Fruit fly (Drosophila melanogaster) whole organism, embryonic: ENCODE results near the gene Gr64d.

Experiments
- Blimp-1 ChIP-seq: fragments of 200-800 bp; sonication (Bioruptor generic); optimal IDR thresholded peaks from 3 replicates; lab custom pipeline; 2018; ENCODE audit warnings: missing biosample characterization, missing genetic modification characterization, mild to moderate bottlenecking, moderate library complexity, missing genetic modification reagents
- CG10267 ChIP-seq: fragments of 200-800 bp; sonication (Bioruptor generic); optimal IDR thresholded peaks from 2 replicates; lab custom pipeline; 2018; ENCODE audit warnings: missing biosample characterization, mild to moderate bottlenecking, missing genetic modification characterization, moderate library complexity
- CG10979 ChIP-seq: fragments of 200-800 bp; sonication (Bioruptor generic); optimal IDR thresholded peaks from 2 replicates; lab custom pipeline; 2018; ENCODE audit warnings: missing biosample characterization, mild to moderate bottlenecking, missing genetic modification characterization, moderate library complexity
- CG11456 ChIP-seq: fragments of 200-800 bp; sonication (Bioruptor generic); IDR thresholded peaks from 3 replicates; pipeline ENCODE4 v1.3.6; 2022; ENCODE audit warnings: missing biosample characterization, missing genetic modification characterization
- CG11504 ChIP-seq: fragments of 200-800 bp; sonication (Bioruptor generic); optimal IDR thresholded peaks from 3 replicates; lab custom pipeline; 2019; ENCODE audit warnings: missing biosample characterization, mild to moderate bottlenecking, missing genetic modification characterization, moderate library complexity
- CG12071 ChIP-seq: fragments of 200-800 bp; sonication (Bioruptor generic); optimal IDR thresholded peaks from 3 replicates; lab custom pipeline; 2018; ENCODE audit warnings: missing biosample characterization, mild to moderate bottlenecking, missing genetic modification characterization
- CG12391 ChIP-seq: fragments of 200-800 bp; sonication (Bioruptor generic); optimal IDR thresholded peaks from 3 replicates; lab custom pipeline; 2018; ENCODE audit warnings: missing biosample characterization, mild to moderate bottlenecking, missing genetic modification characterization, moderate library complexity
- CG14710 ChIP-seq: fragments of 200-800 bp; sonication (Bioruptor generic); optimal IDR thresholded peaks from 3 replicates; lab custom pipeline; 2019; ENCODE audit warnings: missing biosample characterization, mild to moderate bottlenecking, missing genetic modification characterization, moderate library complexity
- CG18262 ChIP-seq: fragments of 200-800 bp; optimal IDR thresholded peaks from 3 replicates; lab custom pipeline; 2019; ENCODE audit warnings: missing biosample characterization, mild to moderate bottlenecking, missing genetic modification characterization, moderate library complexity
- CG2678 ChIP-seq: fragments of 200-800 bp; sonication (Bioruptor generic); optimal IDR thresholded peaks from 3 replicates; lab custom pipeline; 2019; ENCODE audit warnings: missing biosample characterization, mild to moderate bottlenecking, missing genetic modification characterization, moderate library complexity
- CG2712 ChIP-seq: fragments of 200-800 bp; optimal IDR thresholded peaks from 3 replicates; lab custom pipeline; 2019; ENCODE audit warnings: missing biosample characterization, mild to moderate bottlenecking, missing genetic modification characterization, moderate library complexity
- CG4820 ChIP-seq: fragments of 200-800 bp; sonication (Bioruptor generic); optimal IDR thresholded peaks from 3 replicates; lab custom pipeline; 2016; ENCODE audit warnings: missing biosample characterization, missing genetic modification characterization
- CG7839 ChIP-seq: fragments of 200-800 bp; sonication (Bioruptor generic); optimal IDR thresholded peaks from 3 replicates; lab custom pipeline; 2018; ENCODE audit warnings: missing biosample characterization, mild to moderate bottlenecking, missing genetic modification characterization, moderate library complexity
- CG8388 ChIP-seq: fragments of 200-800 bp; sonication (Bioruptor generic); optimal IDR thresholded peaks from 2 replicates; lab custom pipeline; 2019; ENCODE audit warnings: missing biosample characterization, mild to moderate bottlenecking, missing genetic modification characterization, moderate library complexity
- CG8765 ChIP-seq: fragments of 200-800 bp; sonication (Bioruptor generic); IDR thresholded peaks from 2 replicates; pipeline ENCODE4 v1.3.6; 2022; ENCODE audit warnings: missing biosample characterization, missing genetic modification characterization
- D ChIP-seq, 2 experiments: fragments of 200-800 bp in 1 of 2; fragments of >200 bp in 1 of 2; sonication (Bioruptor generic) in 1 of 2; optimal IDR thresholded peaks; 2 replicates in 1 of 2; 3 replicates in 1 of 2; lab custom pipeline; 2017; ENCODE audit warnings: mild to moderate bottlenecking in 1 of 2, missing biosample characterization in 1 of 2, missing genetic modification characterization in 1 of 2, missing genetic modification reagents in 1 of 2
- D19A ChIP-seq: fragments of 200-800 bp; optimal IDR thresholded peaks from 3 replicates; lab custom pipeline; 2019; ENCODE audit warnings: missing biosample characterization, mild to moderate bottlenecking, missing genetic modification characterization, moderate library complexity
- D19B ChIP-seq: fragments of 200-800 bp; sonication (Bioruptor generic); optimal IDR thresholded peaks from 2 replicates; lab custom pipeline; 2017; ENCODE audit warnings: missing biosample characterization, mild to moderate bottlenecking, missing genetic modification characterization
- E2f2 ChIP-seq: fragments of 200-800 bp; sonication (Bioruptor generic); IDR thresholded peaks from 2 replicates; pipeline ENCODE4 v1.3.6; 2022; ENCODE audit warnings: missing biosample characterization, missing genetic modification characterization
- H15 ChIP-seq: fragments of 200-800 bp; sonication (Bioruptor generic); IDR thresholded peaks from 3 replicates; pipeline ENCODE4 v1.3.6; 2022; ENCODE audit warnings: missing biosample characterization, missing genetic modification characterization
- HLH54F ChIP-seq: fragments of 200-800 bp; sonication (Bioruptor generic); optimal IDR thresholded peaks from 3 replicates; lab custom pipeline; 2016; ENCODE audit warnings: missing biosample characterization, missing genetic modification characterization
- Max ChIP-seq: fragments of 200-800 bp; sonication (Bioruptor generic); optimal IDR thresholded peaks from 2 replicates; lab custom pipeline; 2016; ENCODE audit warnings: missing biosample characterization, mild to moderate bottlenecking, missing genetic modification characterization
- NfI ChIP-seq: fragments of 200-800 bp; sonication (Bioruptor generic); optimal IDR thresholded peaks from 3 replicates; lab custom pipeline; 2018; ENCODE audit warnings: missing biosample characterization, mild to moderate bottlenecking, missing genetic modification characterization, moderate library complexity
- Oaz ChIP-seq: fragments of 200-800 bp; sonication (Bioruptor generic); IDR thresholded peaks from 2 replicates; pipeline ENCODE4 v1.3.6; 2022; ENCODE audit warnings: missing biosample characterization, missing genetic modification characterization
- PHDP ChIP-seq: fragments of 200-800 bp; sonication (Bioruptor generic); optimal IDR thresholded peaks from 3 replicates; lab custom pipeline; 2018; ENCODE audit warnings: missing biosample characterization, mild to moderate bottlenecking, missing genetic modification characterization, moderate library complexity
- Sox100B ChIP-seq: fragments of 200-800 bp; sonication (Bioruptor generic); optimal IDR thresholded peaks from 3 replicates; lab custom pipeline; 2018; ENCODE audit warnings: missing biosample characterization, mild to moderate bottlenecking, missing genetic modification characterization
- Xrp1 ChIP-seq: fragments of 200-800 bp; sonication (Bioruptor generic); IDR thresholded peaks from 2 replicates; pipeline ENCODE4 v1.3.6; 2022; ENCODE audit warnings: missing biosample characterization, missing genetic modification characterization
- abd-A ChIP-seq: fragments of 200-800 bp; sonication (Bioruptor generic); optimal IDR thresholded peaks from 3 replicates; lab custom pipeline; 2019; ENCODE audit warnings: missing biosample characterization, mild to moderate bottlenecking, missing genetic modification characterization, moderate library complexity
- cg ChIP-seq: fragments of 200-800 bp; sonication (Bioruptor generic); optimal IDR thresholded peaks from 3 replicates; lab custom pipeline; 2019; ENCODE audit warnings: missing biosample characterization, mild to moderate bottlenecking, missing genetic modification characterization, moderate library complexity
- dati ChIP-seq: fragments of 200-800 bp; sonication (Bioruptor generic); IDR thresholded peaks from 2 replicates; pipeline ENCODE4 v1.3.6; 2022; ENCODE audit warnings: missing biosample characterization, missing genetic modification characterization
- dmrt99B ChIP-seq: fragments of 200-800 bp; sonication (Bioruptor generic); optimal IDR thresholded peaks from 2 replicates; lab custom pipeline; 2018; ENCODE audit warnings: missing biosample characterization, mild to moderate bottlenecking, missing genetic modification characterization, moderate library complexity
- emc ChIP-seq: fragments of 200-800 bp; sonication (Bioruptor generic); optimal IDR thresholded peaks from 2 replicates; lab custom pipeline; 2016; ENCODE audit warnings: missing biosample characterization, missing genetic modification characterization
- fd96Cb ChIP-seq: fragments of 200-800 bp; sonication (Bioruptor generic); optimal IDR thresholded peaks from 2 replicates; lab custom pipeline; 2018; ENCODE audit warnings: missing biosample characterization, mild to moderate bottlenecking, missing genetic modification characterization, moderate library complexity
- gem ChIP-seq: fragments of 200-800 bp; sonication (Bioruptor generic); optimal IDR thresholded peaks from 2 replicates; lab custom pipeline; 2019; ENCODE audit warnings: missing biosample characterization, mild to moderate bottlenecking, missing genetic modification characterization, moderate library complexity
- grau ChIP-seq: fragments of 200-800 bp; optimal IDR thresholded peaks from 3 replicates; lab custom pipeline; 2019; ENCODE audit warnings: missing biosample characterization, mild to moderate bottlenecking, missing genetic modification characterization, moderate library complexity
- kni ChIP-seq: fragments of 200-800 bp; sonication (Bioruptor generic); optimal IDR thresholded peaks from 3 replicates; lab custom pipeline; 2017; ENCODE audit warnings: mild to moderate bottlenecking, missing biosample characterization, missing genetic modification reagents, missing genetic modification characterization
- lola ChIP-seq, 3 experiments: fragments of >200 bp in 2 of 3; fragments of 200-800 bp in 1 of 3; sonication (Bioruptor generic) in 1 of 3; optimal IDR thresholded peaks; 2 replicates each; lab custom pipeline; 2017 to 2019; ENCODE audit warnings: missing biosample characterization in 3 of 3, missing genetic modification characterization in 3 of 3, mild to moderate bottlenecking in 1 of 3, moderate library complexity in 1 of 3
- luna ChIP-seq: fragments of 200-800 bp; sonication (Bioruptor generic); optimal IDR thresholded peaks from 2 replicates; lab custom pipeline; 2016; ENCODE audit warnings: missing biosample characterization, missing genetic modification characterization
- nerfin-1 ChIP-seq: fragments of 200-800 bp; sonication (Bioruptor generic); optimal IDR thresholded peaks from 3 replicates; lab custom pipeline; 2019; ENCODE audit warnings: missing biosample characterization, mild to moderate bottlenecking, missing genetic modification characterization, moderate library complexity
- oc ChIP-seq: fragments of 200-800 bp; sonication (Bioruptor generic); optimal IDR thresholded peaks from 2 replicates; lab custom pipeline; 2018; ENCODE audit warnings: missing biosample characterization, mild to moderate bottlenecking, missing genetic modification characterization, moderate library complexity
- phol ChIP-seq: fragments of 200-800 bp; sonication (Bioruptor generic); optimal IDR thresholded peaks from 3 replicates; lab custom pipeline; 2018; ENCODE audit warnings: missing biosample characterization, mild to moderate bottlenecking, missing genetic modification characterization, moderate library complexity
- row ChIP-seq: fragments of 200-800 bp; sonication (Bioruptor generic); IDR thresholded peaks from 3 replicates; pipeline ENCODE4 v1.3.6; 2022; ENCODE audit warnings: missing biosample characterization, missing genetic modification characterization
- sens ChIP-seq: fragments of 200-800 bp; sonication (Bioruptor generic); peaks from one replicate; lab custom pipeline; 2016; ENCODE audit warnings: missing biosample characterization, missing genetic modification characterization
- sens-2 ChIP-seq: fragments of 200-800 bp; sonication (Bioruptor generic); IDR thresholded peaks from 2 replicates; pipeline ENCODE4 v1.3.6; 2022; ENCODE audit warnings: missing biosample characterization, missing genetic modification characterization
- seq ChIP-seq: fragments of 200-800 bp; sonication (Bioruptor generic); IDR thresholded peaks from 2 replicates; pipeline ENCODE4 v1.3.6; 2022; ENCODE audit warnings: missing biosample characterization, missing genetic modification characterization
- sr ChIP-seq: fragments of 200-800 bp; sonication (Bioruptor generic); IDR thresholded peaks from 3 replicates; pipeline ENCODE4 v1.3.6; 2022; ENCODE audit warnings: missing biosample characterization, missing genetic modification characterization
- tin ChIP-seq: fragments of 200-800 bp; sonication (Bioruptor generic); optimal IDR thresholded peaks from 3 replicates; lab custom pipeline; 2016; ENCODE audit warnings: missing biosample characterization, missing genetic modification characterization
- tll ChIP-seq, 2 experiments: fragments of 200-800 bp in 1 of 2; fragments of >200 bp in 1 of 2; sonication (Bioruptor generic) in 1 of 2; optimal IDR thresholded peaks; 2 replicates each; lab custom pipeline; 2017 to 2019; ENCODE audit warnings: missing biosample characterization in 2 of 2, missing genetic modification characterization in 2 of 2, mild to moderate bottlenecking in 1 of 2, moderate library complexity in 1 of 2

Gene Gr64d

dm6 chr3L:4076907-4077306, 45.0 kb downstream of the Gr64d start (continued):
- TF ChIP-seq E2f2 (GFP tag; lab: Robert Waterston, UW): no peak
- TF ChIP-seq grau (tag; lab: Kevin White, UChicago): no peak
- TF ChIP-seq PHDP: no peak
- TF ChIP-seq dati: no peak
- TF ChIP-seq HLH54F (GFP tag; lab: Kevin White, UChicago): no peak
- TF ChIP-seq sr (GFP tag; lab: Robert Waterston, UW): 0 out of 3 replicates have a peak, but pooled peaks have one; percentile 25
- 0 out of 3 replicates have a peak, but pooled peaks have one; percentile 35 for TF ChIP-seq CG11456 (GFP tag; lab: Robert Waterston, UW)
- peak; percentile 39; the same call in 1 of the 2 replicates for TF ChIP-seq seq (GFP tag; lab: Robert Waterston, UW)
- no peak for TF ChIP-seq CG8765
- peak; percentile 40 for TF ChIP-seq oc
- TF ChIP-seq kni (GFP tag; lab: Kevin White, UChicago): peak; percentile 11
- no peak for TF ChIP-seq NfI (GFP tag; lab: Kevin White, UChicago)
- no peak for TF ChIP-seq Max (GFP tag; lab: Kevin White, UChicago)
- TF ChIP-seq cg (GFP tag; lab: Kevin White, UChicago): peak; percentile 5
- TF ChIP-seq tll (GFP tag; optimal IDR thresholded peaks at IDR 0.05; lab: Kevin White, UChicago): no peak
- TF ChIP-seq CG4820 (GFP tag; lab: Kevin White, UChicago): no peak
- peak; percentile 94 for TF ChIP-seq abd-A
- no peak for TF ChIP-seq sens-2 (GFP tag; lab: Robert Waterston, UW)

DNA sequence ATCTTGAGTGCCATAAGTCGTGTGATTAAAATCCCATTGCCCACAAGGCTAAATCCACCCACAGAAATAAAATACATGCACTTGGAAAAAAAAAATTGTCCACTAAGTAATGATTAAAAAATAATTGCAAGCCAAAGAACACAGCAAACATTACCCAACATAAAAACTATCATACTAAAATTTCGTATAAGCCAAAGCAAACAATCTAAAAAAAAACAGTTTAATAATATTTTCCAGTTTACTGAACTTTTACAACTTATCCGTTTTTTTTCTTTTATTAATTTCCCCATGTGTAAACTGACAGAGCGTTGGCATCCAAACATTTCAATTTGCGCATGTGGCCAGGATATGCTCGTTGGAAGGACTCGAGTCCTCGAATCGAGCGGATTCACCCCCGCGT, 48.4 kb downstream of the Gr64d start:
- TF ChIP-seq D19B (GFP tag; lab: Kevin White, UChicago): no peak
- TF ChIP-seq CG2712 (tag; lab: Kevin White, UChicago): peak; percentile 33
- no peak for TF ChIP-seq H15 (GFP tag; lab: Robert Waterston, UW)
- peak; percentile 36 for TF ChIP-seq CG2678 (tag; lab: Kevin White, UChicago)
- peak; percentile 27 for TF ChIP-seq CG7839 (tag; lab: Kevin White, UChicago)
- no peak for TF ChIP-seq tll (GFP tag; optimal IDR thresholded peaks at IDR 0.05; lab: Kevin White, UChicago)
- peak; percentile 52 for TF ChIP-seq CG11504 (tag; lab: Kevin White, UChicago)
- peak; percentile 30 for TF ChIP-seq phol (tag; lab: Kevin White, UChicago)
- TF ChIP-seq CG18262 (tag; lab: Kevin White, UChicago): peak; percentile 28
- TF ChIP-seq emc (GFP tag; lab: Kevin White, UChicago): no peak
- peak; percentile 83 for TF ChIP-seq sens (GFP tag; lab: Kevin White, UChicago)
- TF ChIP-seq Xrp1: peak; percentile 29; the same call in 1 of the 2 replicates
- no peak for TF ChIP-seq Oaz (GFP tag; lab: Robert Waterston, UW)
- TF ChIP-seq PHDP: peak; percentile 0
- no peak for TF ChIP-seq D (optimal IDR thresholded peaks at IDR 0.05; lab: Kevin White, UChicago)
- peak; percentile 6 for TF ChIP-seq D (GFP tag; optimal IDR thresholded peaks at IDR 0.05; lab: Kevin White, UChicago)
- TF ChIP-seq seq (GFP tag; lab: Robert Waterston, UW): no peak
- 0 out of 3 replicates have a peak, but pooled peaks have one; percentile 36 for TF ChIP-seq row
- TF ChIP-seq CG12071 (GFP tag; lab: Kevin White, UChicago): no peak
- peak; percentile 46 for TF ChIP-seq gem (tag; lab: Kevin White, UChicago)
- TF ChIP-seq CG10267: peak; percentile 7
- peak; percentile 70 for TF ChIP-seq nerfin-1 (tag; lab: Kevin White, UChicago)
- peak; percentile 20 for TF ChIP-seq Sox100B (GFP tag; lab: Kevin White, UChicago)
- peak; percentile 0 for TF ChIP-seq D19A (tag; lab: Kevin White, UChicago)
- TF ChIP-seq luna (GFP tag; lab: Kevin White, UChicago): no peak
- TF ChIP-seq tin (GFP tag; lab: Kevin White, UChicago): peak; percentile 4
- peak; percentile 44 for TF ChIP-seq Blimp-1 (GFP tag; lab: Kevin White, UChicago)
- peak; percentile 47 for TF ChIP-seq CG10979
- peak; percentile 8 for TF ChIP-seq CG12391
- TF ChIP-seq fd96Cb (tag; lab: Kevin White, UChicago): peak; percentile 30
- peak; percentile 14 for TF ChIP-seq CG14710 (tag; lab: Kevin White, UChicago)
- TF ChIP-seq lola (GFP tag; optimal IDR thresholded peaks at IDR 0.05; lab: Kevin White, UChicago): peak in 1 of 3 experiments; percentile 1
- peak; percentile 38 for TF ChIP-seq dmrt99B (tag; lab: Kevin White, UChicago)
- peak; percentile 16 for TF ChIP-seq CG8388
